Fruit fly (Drosophila melanogaster) whole organism, larva: ENCODE measurements around the gene TBC1d7.

Experiments
- noc ChIP-seq: fragments of 200-800 bp; sonication (Bioruptor generic); optimal IDR thresholded peaks from 3 replicates; lab custom pipeline; 2019; ENCODE audit warnings: missing biosample characterization, mild to moderate bottlenecking, missing genetic modification characterization, moderate library complexity

Gene TBC1d7

dm6 chr3R:24143372-24143771 lies 18.2 kb upstream of the TBC1d7 start:
- no peak for TF ChIP-seq noc (tag; lab: Kevin White, UChicago)

- TF ChIP-seq noc (tag; lab: Kevin White, UChicago) = no peak
Measured at dm6 chr3R:24143779-24144178, 17.7 kb upstream of the TBC1d7 start.

- no peak for TF ChIP-seq noc (tag; lab: Kevin White, UChicago)
Measured at dm6 chr3R:24144542-24144941, 17.0 kb upstream of the TBC1d7 start.

dm6 chr3R:24148838-24149237 lies 12.7 kb upstream of the TBC1d7 start, which contains the start of gene Slimp:
Slimp (minus strand) TSS chr3R:24148967.
- peak; percentile 21 for TF ChIP-seq noc (tag; lab: Kevin White, UChicago)

dm6 chr3R:24150103-24150502 lies 11.4 kb upstream of the TBC1d7 start, which contains the start of gene p38c:
p38c (minus strand) TSS chr3R:24150203.
- no peak for TF ChIP-seq noc (tag; lab: Kevin White, UChicago)

dm6 chr3R:24151924-24152809 lies 9.4 kb upstream of the TBC1d7 start, which contains the start of the genes p38a and CG6178:
p38a (minus strand) TSS chr3R:24152321.
CG6178 (plus strand) TSS chr3R:24152347.
- TF ChIP-seq noc (tag; lab: Kevin White, UChicago) = peak; percentile 99

- TF ChIP-seq noc (tag; lab: Kevin White, UChicago) = no peak
Measured at dm6 chr3R:24162774-24163555, 1.4 kb downstream of the TBC1d7 start, which contains the start of gene mRpS24. mRpS24 (minus strand) TSS chr3R:24163545.

dm6 chr3R:24163556-24164022 lies 2.1 kb downstream of the TBC1d7 start, which contains the start of gene Apc2:
Apc2 (plus strand) TSS chr3R:24163966.
- peak; percentile 69 for TF ChIP-seq noc (tag; lab: Kevin White, UChicago)

- TF ChIP-seq noc (tag; lab: Kevin White, UChicago) = no peak
Measured at dm6 chr3R:24169362-24169761, 7.8 kb downstream of the TBC1d7 start, which contains the start of gene CG5510. CG5510 (minus strand) TSS chr3R:24169562.

- TF ChIP-seq noc (tag; lab: Kevin White, UChicago) = no peak
Measured at dm6 chr3R:24172379-24172778, 10.9 kb downstream of the TBC1d7 start, which contains the start of gene CG13606. CG13606 (plus strand) TSS chr3R:24172628.

dm6 chr3R:24186188-24186587 lies 24.7 kb downstream of the TBC1d7 start, which contains the start of gene mora:
mora (plus strand) TSS chr3R:24186359.
- TF ChIP-seq noc (tag; lab: Kevin White, UChicago) = no peak

- no peak for TF ChIP-seq noc (tag; lab: Kevin White, UChicago)
Measured at dm6 chr3R:24188619-24189018, 27.1 kb downstream of the TBC1d7 start, which contains the start of gene CG5515. CG5515 (minus strand) TSS chr3R:24188896.

- peak; percentile 95 for TF ChIP-seq noc (tag; lab: Kevin White, UChicago)
Measured at dm6 chr3R:24193373-24193879, 31.9 kb downstream of the TBC1d7 start, which contains the start of the genes SMC6 and CG6204. SMC6 (minus strand) TSS chr3R:24193423. CG6204 (plus strand) TSS chr3R:24193832.

dm6 chr3R:24202723-24203122 lies 41.2 kb downstream of the TBC1d7 start:
- TF ChIP-seq noc (tag; lab: Kevin White, UChicago) = no peak

- TF ChIP-seq noc (tag; lab: Kevin White, UChicago) = no peak
Measured at dm6 chr3R:24203426-24203825, 41.9 kb downstream of the TBC1d7 start.
